Worm (Caenorhabditis elegans) whole organism, young adult: ENCODE measurements around the gene ins-34.

Source experiments
- B0035.1 ChIP-seq: sonication (generic microtip); optimal IDR thresholded peaks from 2 replicates; lab custom pipeline; 2016; ENCODE audit warnings: missing genetic modification characterization, mild to moderate bottlenecking, missing compliant biosample characterization, missing genotype, missing genetic modification reagents
- F23B12.7 ChIP-seq: sonication (generic microtip); optimal IDR thresholded peaks from 2 replicates; lab custom pipeline; 2017; ENCODE audit warnings: missing genetic modification characterization, mild to moderate bottlenecking, missing compliant biosample characterization, antibody characterized with exemption, moderate library complexity; ENCODE audit not compliant: insufficient read depth
- Y53F4B.3 ChIP-seq: fragments of 200-800 bp; sonication (Bioruptor generic); IDR thresholded peaks from 2 replicates; pipeline ENCODE4 v1.3.6; 2022; ENCODE audit warnings: missing genetic modification reagents, missing genetic modification characterization, missing compliant biosample characterization
- ZK185.1 ChIP-seq: sonication (generic microtip); optimal IDR thresholded peaks from 2 replicates; lab custom pipeline; 2016; ENCODE audit warnings: mild to moderate bottlenecking, missing genetic modification characterization, missing compliant biosample characterization; ENCODE audit not compliant: poor library complexity, severe bottlenecking
- ama-1 ChIP-seq, 3 experiments: fragments of 150-350 bp in 1 of 3; sonication (generic microtip) in 2 of 3; optimal IDR thresholded peaks; 2 replicates each; lab custom pipeline; 2014 to 2018; ENCODE audit warnings: missing biosample characterization in 2 of 3, missing genetic modification characterization in 2 of 3, missing genetic modification reagents in 2 of 3
- athp-1 ChIP-seq: sonication (generic microtip); optimal IDR thresholded peaks from 2 replicates; lab custom pipeline; 2017; ENCODE audit warnings: mild to moderate bottlenecking, missing genetic modification characterization, missing compliant biosample characterization
- cebp-2 ChIP-seq: fragments of 200-800 bp; sonication (Bioruptor generic); IDR thresholded peaks from 2 replicates; pipeline ENCODE4 v1.3.6; 2022; ENCODE audit warnings: missing genetic modification characterization, missing compliant biosample characterization
- ceh-40 ChIP-seq: fragments of 200-800 bp; sonication (Bioruptor generic); IDR thresholded peaks from 2 replicates; pipeline ENCODE4 v1.3.6; 2022; ENCODE audit warnings: missing genetic modification characterization, missing compliant biosample characterization
- gei-17 ChIP-seq: fragments of 200-800 bp; sonication (Bioruptor generic); optimal IDR thresholded peaks from 2 replicates; lab custom pipeline; 2018; ENCODE audit warnings: mild to moderate bottlenecking, missing genetic modification characterization, missing compliant biosample characterization
- hsf-1 ChIP-seq: fragments of 200-800 bp; sonication (Bioruptor generic); IDR thresholded peaks from 2 replicates; pipeline ENCODE4 v1.3.6; 2022; ENCODE audit warnings: missing genetic modification reagents, missing genetic modification characterization, missing compliant biosample characterization
- madf-3 ChIP-seq: fragments of 200-800 bp; sonication (Bioruptor generic); IDR thresholded peaks from 2 replicates; pipeline ENCODE4 v1.3.6; 2022; ENCODE audit warnings: missing genetic modification reagents, missing genetic modification characterization, missing compliant biosample characterization
- nhr-80 ChIP-seq: sonication (generic microtip); optimal IDR thresholded peaks from 2 replicates; lab custom pipeline; 2016; ENCODE audit warnings: missing genetic modification characterization, missing compliant biosample characterization
- snpc-4 ChIP-seq, 5 experiments: fragments of 150-350 bp in 1 of 5; sonication (generic microtip) in 4 of 5; optimal IDR thresholded peaks; 2 replicates each; lab custom pipeline; 2014 to 2018; ENCODE audit warnings: missing genetic modification characterization in 5 of 5, missing biosample characterization in 3 of 5, antibody characterized with exemption in 2 of 5, mild to moderate bottlenecking in 2 of 5, missing compliant biosample characterization in 2 of 5, missing genotype in 2 of 5, moderate library complexity in 2 of 5, missing genetic modification reagents in 1 of 5
- ztf-28 ChIP-seq: fragments of 200-800 bp; sonication (Bioruptor generic); IDR thresholded peaks from 2 replicates; pipeline ENCODE4 v1.3.6; 2022; ENCODE audit warnings: missing genetic modification reagents, missing genetic modification characterization, missing compliant biosample characterization

- TF ChIP-seq gei-17 (GFP tag; lab: Kevin White, UChicago) (no peak), snpc-4 (GFP tag; optimal IDR thresholded peaks at IDR 0.05; lab: Kevin White, UChicago) (no peak), snpc-4 (tag; optimal IDR thresholded peaks at IDR 0.05; lab: Kevin White, UChicago) (no peak), Y53F4B.3 (GFP tag; lab: Robert Waterston, UW) (no peak), madf-3 (GFP tag; lab: Robert Waterston, UW) (no peak), nhr-80 (tag; lab: Kevin White, UChicago) (no peak), hsf-1 (GFP tag; lab: Robert Waterston, UW) (no peak), athp-1 (tag; lab: Kevin White, UChicago) (no peak), ztf-28 (no peak), B0035.1 (no peak), ama-1 (optimal IDR thresholded peaks at IDR 0.05; lab: Kevin White, UChicago) (no peak), ama-1 (GFP tag; optimal IDR thresholded peaks at IDR 0.05; lab: Kevin White, UChicago) (no peak), F23B12.7 (no peak), ceh-40 (GFP tag; lab: Robert Waterston, UW) (no peak), cebp-2 (GFP tag; lab: Robert Waterston, UW) (no peak), ZK185.1 (tag; lab: Kevin White, UChicago) (no peak)
These were observed 17.6 kb downstream of the ins-34 start, which contains the start of gene nkcc-1 for ce11 chrIV:14123956-14124355.
